Fruit fly (Drosophila melanogaster) whole organism, embryonic: Measurements from ENCODE around the gene Agpat3.

Source experiments
- ATbp ChIP-seq: fragments of 200-800 bp; sonication (Bioruptor generic); optimal IDR thresholded peaks from 2 replicates; lab custom pipeline; 2017; ENCODE audit warnings: missing biosample characterization, mild to moderate bottlenecking, missing genetic modification characterization, missing genetic modification reagents
- Abd-B ChIP-seq: fragments of 200-800 bp; sonication (Bioruptor generic); optimal IDR thresholded peaks from 2 replicates; lab custom pipeline; 2018; ENCODE audit warnings: missing biosample characterization, mild to moderate bottlenecking, missing genetic modification characterization, moderate library complexity
- Atf-2 ChIP-seq: fragments of 200-800 bp; sonication (Bioruptor generic); optimal IDR thresholded peaks from 2 replicates; lab custom pipeline; 2016; ENCODE audit warnings: missing biosample characterization, missing genetic modification characterization
- Blimp-1 ChIP-seq: fragments of 200-800 bp; sonication (Bioruptor generic); optimal IDR thresholded peaks from 3 replicates; lab custom pipeline; 2018; ENCODE audit warnings: missing biosample characterization, missing genetic modification characterization, mild to moderate bottlenecking, moderate library complexity, missing genetic modification reagents
- CG10147 ChIP-seq: fragments of 200-800 bp; sonication (Bioruptor generic); optimal IDR thresholded peaks from 2 replicates; lab custom pipeline; 2019; ENCODE audit warnings: missing biosample characterization, mild to moderate bottlenecking, missing genetic modification characterization, moderate library complexity
- CG10366 ChIP-seq: fragments of 200-800 bp; sonication (Bioruptor generic); IDR thresholded peaks from 2 replicates; pipeline ENCODE4 v1.3.6; 2022; ENCODE audit warnings: missing biosample characterization, missing genetic modification characterization
- CG11093 ChIP-seq: fragments of 200-800 bp; sonication (Bioruptor generic); IDR thresholded peaks from 3 replicates; pipeline ENCODE4 v1.3.6; 2022; ENCODE audit warnings: missing biosample characterization, missing genetic modification characterization
- CG11247 ChIP-seq: fragments of 200-800 bp; sonication (Bioruptor generic); IDR thresholded peaks from 2 replicates; pipeline ENCODE4 v1.3.6; 2022; ENCODE audit warnings: missing biosample characterization, missing genetic modification characterization
- CG11456 ChIP-seq: fragments of 200-800 bp; sonication (Bioruptor generic); IDR thresholded peaks from 3 replicates; pipeline ENCODE4 v1.3.6; 2022; ENCODE audit warnings: missing biosample characterization, missing genetic modification characterization
- CG11696 ChIP-seq: fragments of 200-800 bp; sonication (Bioruptor generic); IDR thresholded peaks from 2 replicates; pipeline ENCODE4 v1.3.6; 2022; ENCODE audit warnings: missing biosample characterization, missing genetic modification characterization
- CG12155 ChIP-seq: fragments of 200-800 bp; sonication (Bioruptor generic); optimal IDR thresholded peaks from 3 replicates; lab custom pipeline; 2016; ENCODE audit warnings: missing biosample characterization, missing genetic modification characterization
- CG15601 ChIP-seq: fragments of 200-800 bp; sonication (Bioruptor generic); optimal IDR thresholded peaks from 3 replicates; lab custom pipeline; 2019; ENCODE audit warnings: missing biosample characterization, mild to moderate bottlenecking, missing genetic modification characterization, moderate library complexity
- CG16863 ChIP-seq: fragments of 200-800 bp; sonication (Bioruptor generic); optimal IDR thresholded peaks from 3 replicates; lab custom pipeline; 2016; ENCODE audit warnings: missing biosample characterization, missing genetic modification characterization
- CG2202 ChIP-seq: fragments of 200-800 bp; sonication (Bioruptor generic); optimal IDR thresholded peaks from 2 replicates; lab custom pipeline; 2018; ENCODE audit warnings: missing biosample characterization, mild to moderate bottlenecking, missing genetic modification characterization
- CG32767 ChIP-seq: fragments of 200-800 bp; sonication (Bioruptor generic); IDR thresholded peaks from 2 replicates; pipeline ENCODE4 v1.3.6; 2022; ENCODE audit warnings: missing biosample characterization, missing genetic modification characterization
- CG43689 ChIP-seq: fragments of 200-800 bp; sonication (Bioruptor generic); IDR thresholded peaks from 2 replicates; pipeline ENCODE4 v1.3.6; 2022; ENCODE audit warnings: missing biosample characterization, missing genetic modification characterization
- CG7786 ChIP-seq: fragments of 200-800 bp; sonication (Bioruptor generic); optimal IDR thresholded peaks from 2 replicates; lab custom pipeline; 2016; ENCODE audit warnings: missing biosample characterization, missing genetic modification characterization
- CG9727 ChIP-seq: fragments of 200-800 bp; sonication (Bioruptor generic); optimal IDR thresholded peaks from 3 replicates; lab custom pipeline; 2017; ENCODE audit warnings: missing biosample characterization, mild to moderate bottlenecking, missing genetic modification characterization
- CrebB ChIP-seq: fragments of 200-800 bp; sonication (Bioruptor generic); optimal IDR thresholded peaks from 3 replicates; lab custom pipeline; 2018; ENCODE audit warnings: missing biosample characterization, mild to moderate bottlenecking, missing genetic modification characterization
- D19B ChIP-seq: fragments of 200-800 bp; sonication (Bioruptor generic); optimal IDR thresholded peaks from 2 replicates; lab custom pipeline; 2017; ENCODE audit warnings: missing biosample characterization, mild to moderate bottlenecking, missing genetic modification characterization
- GATAe ChIP-seq: fragments of 200-800 bp; sonication (Bioruptor generic); conservative IDR thresholded peaks from 2 replicates; pipeline ENCODE4 v1.3.6; 2022; ENCODE audit warnings: missing biosample characterization, missing genetic modification characterization
- HLH3B ChIP-seq: fragments of 200-800 bp; sonication (Bioruptor generic); IDR thresholded peaks from 2 replicates; pipeline ENCODE4 v1.3.6; 2022; ENCODE audit warnings: missing biosample characterization, missing genetic modification characterization
- HmgD ChIP-seq: fragments of 200-800 bp; sonication (Bioruptor generic); optimal IDR thresholded peaks from 3 replicates; lab custom pipeline; 2016; ENCODE audit warnings: missing biosample characterization, missing genetic modification characterization
- Hmr ChIP-seq: fragments of 200-800 bp; sonication (Bioruptor generic); optimal IDR thresholded peaks from 3 replicates; lab custom pipeline; 2017; ENCODE audit warnings: mild to moderate bottlenecking, missing biosample characterization, missing genetic modification reagents, missing genetic modification characterization
- Lhr ChIP-seq: fragments of 200-800 bp; sonication (Bioruptor generic); optimal IDR thresholded peaks from 3 replicates; lab custom pipeline; 2017; ENCODE audit warnings: mild to moderate bottlenecking, missing biosample characterization, missing genetic modification reagents, missing genetic modification characterization
- Meics ChIP-seq: fragments of 200-800 bp; sonication (Bioruptor generic); optimal IDR thresholded peaks from 2 replicates; lab custom pipeline; 2017; ENCODE audit warnings: missing biosample characterization, mild to moderate bottlenecking, missing genetic modification characterization
- NfI ChIP-seq: fragments of 200-800 bp; sonication (Bioruptor generic); optimal IDR thresholded peaks from 3 replicates; lab custom pipeline; 2018; ENCODE audit warnings: missing biosample characterization, mild to moderate bottlenecking, missing genetic modification characterization, moderate library complexity
- Pdp1 ChIP-seq, 2 experiments: fragments of 200-800 bp; sonication (Bioruptor generic); optimal IDR thresholded peaks; 3 replicates each; lab custom pipeline; 2016; ENCODE audit warnings: missing biosample characterization in 2 of 2, missing genetic modification characterization in 2 of 2, mild to moderate bottlenecking in 1 of 2, moderate library complexity in 1 of 2
- Spps ChIP-seq: fragments of 200-800 bp; sonication (Bioruptor generic); optimal IDR thresholded peaks from 2 replicates; lab custom pipeline; 2018; ENCODE audit warnings: missing biosample characterization, mild to moderate bottlenecking, missing genetic modification characterization
- Sry-β ChIP-seq: fragments of 200-800 bp; sonication (Bioruptor generic); optimal IDR thresholded peaks from 2 replicates; lab custom pipeline; 2018; ENCODE audit warnings: missing biosample characterization, mild to moderate bottlenecking, missing genetic modification characterization, moderate library complexity
- YL-1 ChIP-seq: fragments of 200-800 bp; sonication (Bioruptor generic); optimal IDR thresholded peaks from 3 replicates; lab custom pipeline; 2017; ENCODE audit warnings: missing biosample characterization, mild to moderate bottlenecking, missing genetic modification characterization
- az2 ChIP-seq: fragments of 200-800 bp; sonication (Bioruptor generic); optimal IDR thresholded peaks from 3 replicates; lab custom pipeline; 2016; ENCODE audit warnings: missing biosample characterization, missing genetic modification characterization
- bab2 ChIP-seq: fragments of 200-800 bp; sonication (Bioruptor generic); optimal IDR thresholded peaks from 2 replicates; lab custom pipeline; 2016; ENCODE audit warnings: missing biosample characterization, missing genetic modification characterization
- chinmo ChIP-seq: fragments of 200-800 bp; sonication (Bioruptor generic); IDR thresholded peaks from 4 replicates; pipeline ENCODE4 v1.3.6; 2022; ENCODE audit warnings: missing biosample characterization, missing genetic modification characterization; ENCODE audit not compliant: partially characterized antibody
- crc ChIP-seq: fragments of 200-800 bp; sonication (Bioruptor generic); optimal IDR thresholded peaks from 2 replicates; lab custom pipeline; 2016; ENCODE audit warnings: missing biosample characterization, missing genetic modification characterization
- da ChIP-seq: fragments of 200-800 bp; sonication (Bioruptor generic); optimal IDR thresholded peaks from 2 replicates; lab custom pipeline; 2016; ENCODE audit warnings: missing biosample characterization, missing genetic modification characterization
- dati ChIP-seq: fragments of 200-800 bp; sonication (Bioruptor generic); IDR thresholded peaks from 2 replicates; pipeline ENCODE4 v1.3.6; 2022; ENCODE audit warnings: missing biosample characterization, missing genetic modification characterization
- esg ChIP-seq: fragments of 200-800 bp; sonication (Bioruptor generic); conservative IDR thresholded peaks from 2 replicates; pipeline ENCODE4 v1.3.6; 2022; ENCODE audit warnings: missing biosample characterization, missing genetic modification characterization
- fu2 ChIP-seq: fragments of 200-800 bp; sonication (Bioruptor generic); optimal IDR thresholded peaks from 2 replicates; lab custom pipeline; 2016; ENCODE audit warnings: missing biosample characterization, missing genetic modification characterization
- gcm2 ChIP-seq: fragments of 200-800 bp; sonication (Bioruptor generic); optimal IDR thresholded peaks from 2 replicates; lab custom pipeline; 2016; ENCODE audit warnings: missing biosample characterization, missing genetic modification characterization
- her ChIP-seq: fragments of 200-800 bp; sonication (Bioruptor generic); optimal IDR thresholded peaks from 2 replicates; lab custom pipeline; 2016; ENCODE audit warnings: missing biosample characterization, missing genetic modification characterization
- klu ChIP-seq: fragments of 200-800 bp; sonication (Bioruptor generic); IDR thresholded peaks from 2 replicates; pipeline ENCODE4 v1.3.6; 2022; ENCODE audit warnings: missing biosample characterization, missing genetic modification characterization
- lilli ChIP-seq: fragments of 200-800 bp; sonication (Bioruptor generic); optimal IDR thresholded peaks from 3 replicates; lab custom pipeline; 2016; ENCODE audit warnings: missing biosample characterization, missing genetic modification characterization
- lmd ChIP-seq: fragments of 200-800 bp; sonication (Bioruptor generic); IDR thresholded peaks from 2 replicates; pipeline ENCODE4 v1.3.6; 2022; ENCODE audit warnings: missing biosample characterization, missing genetic modification characterization
- oc ChIP-seq: fragments of 200-800 bp; sonication (Bioruptor generic); optimal IDR thresholded peaks from 2 replicates; lab custom pipeline; 2018; ENCODE audit warnings: missing biosample characterization, mild to moderate bottlenecking, missing genetic modification characterization, moderate library complexity
- pros ChIP-seq: fragments of 200-800 bp; sonication (Bioruptor generic); optimal IDR thresholded peaks from 3 replicates; lab custom pipeline; 2019; ENCODE audit warnings: missing biosample characterization, mild to moderate bottlenecking, missing genetic modification characterization, moderate library complexity
- shn ChIP-seq: fragments of 200-800 bp; sonication (Bioruptor generic); optimal IDR thresholded peaks from 3 replicates; lab custom pipeline; 2016; ENCODE audit warnings: missing biosample characterization, missing genetic modification characterization
- tio ChIP-seq: fragments of 200-800 bp; sonication (Bioruptor generic); optimal IDR thresholded peaks from 2 replicates; lab custom pipeline; 2017; ENCODE audit warnings: missing biosample characterization, missing genetic modification characterization, inconsistent platforms
- twi ChIP-seq: fragments of 200-800 bp; optimal IDR thresholded peaks from 2 replicates; lab custom pipeline; 2019; ENCODE audit warnings: missing biosample characterization, mild to moderate bottlenecking, missing genetic modification characterization, moderate library complexity
- usp ChIP-seq: fragments of >200 bp; optimal IDR thresholded peaks from 2 replicates; lab custom pipeline; 2017; ENCODE audit warnings: missing biosample characterization, missing genetic modification characterization
- vnd ChIP-seq: fragments of 200-800 bp; sonication (Bioruptor generic); IDR thresholded peaks from 3 replicates; pipeline ENCODE4 v1.3.6; 2022; ENCODE audit warnings: missing biosample characterization, missing genetic modification characterization; ENCODE audit not compliant: partially characterized antibody

Agpat3 gene

DNA sequence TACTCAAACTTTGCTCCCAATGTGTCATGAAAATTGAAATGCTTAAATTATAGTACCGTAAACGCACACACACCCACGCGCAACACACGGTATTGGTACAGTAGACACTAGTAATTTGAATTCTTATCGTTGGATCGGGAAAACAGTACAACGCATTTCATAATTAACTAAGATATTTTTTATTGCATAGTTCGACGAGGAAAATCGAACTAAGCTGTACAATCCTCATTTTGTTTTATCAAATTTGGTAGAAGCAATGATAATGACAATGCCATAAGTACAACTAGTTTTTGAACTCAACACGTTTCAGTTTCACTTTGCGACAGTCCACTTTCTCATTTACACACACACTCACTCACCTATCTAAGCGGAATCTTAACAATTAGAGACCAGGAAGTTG, 5.0 kb downstream of the Agpat3 start (continued):
- TF ChIP-seq CG43689 (GFP tag; lab: Robert Waterston, UW), result 0 out of 2 replicates have a peak, but pooled peaks have one; percentile 14
- TF ChIP-seq CG16863 (GFP tag; lab: Kevin White, UChicago), result peak; percentile 66
- no peak for TF ChIP-seq vnd (GFP tag; lab: Robert Waterston, UW)
- TF ChIP-seq Abd-B (GFP tag; lab: Kevin White, UChicago), result peak; percentile 21
- TF ChIP-seq D19B, result peak; percentile 25
- TF ChIP-seq CG10366 (GFP tag; lab: Robert Waterston, UW), result no peak
- TF ChIP-seq twi (tag; lab: Kevin White, UChicago), result peak; percentile 42
- TF ChIP-seq esg (GFP tag; lab: Robert Waterston, UW), result peak; percentile 48; the same call in 1 of the 2 replicates
- peak; percentile 0 for TF ChIP-seq pros
- peak; percentile 25 for TF ChIP-seq Atf-2
- peak; percentile 55 for TF ChIP-seq CG12155
- TF ChIP-seq CG11247, result peak; percentile 59
- peak; percentile 63 for TF ChIP-seq CG9727 (GFP tag; lab: Kevin White, UChicago)
- TF ChIP-seq shn (GFP tag; lab: Kevin White, UChicago), result peak; percentile 42
- TF ChIP-seq da (GFP tag; lab: Kevin White, UChicago), result no peak
- TF ChIP-seq Meics, result peak; percentile 69
- peak; percentile 61 for TF ChIP-seq her (GFP tag; lab: Kevin White, UChicago)
- TF ChIP-seq CG15601 (tag; lab: Kevin White, UChicago), result peak; percentile 48
- TF ChIP-seq bab2 (GFP tag; lab: Kevin White, UChicago), result peak; percentile 61
- TF ChIP-seq CG32767 (GFP tag; lab: Robert Waterston, UW), result peak; percentile 50; the same call in 1 of the 2 replicates
- no peak for TF ChIP-seq GATAe (GFP tag; lab: Robert Waterston, UW)
- no peak; the same call in 1 of the 2 replicates for TF ChIP-seq lmd (GFP tag; lab: Robert Waterston, UW)
- peak; percentile 12 for TF ChIP-seq crc (GFP tag; lab: Kevin White, UChicago)
- no peak for TF ChIP-seq oc (tag; lab: Kevin White, UChicago)
- TF ChIP-seq CG11456, result no peak
- peak; percentile 57 for TF ChIP-seq az2 (GFP tag; lab: Kevin White, UChicago)
- TF ChIP-seq klu (GFP tag; lab: Robert Waterston, UW), result 0 out of 2 replicates have a peak, but pooled peaks have one; percentile 25
- TF ChIP-seq lilli (GFP tag; lab: Kevin White, UChicago), result peak; percentile 76
- TF ChIP-seq CG11093 (GFP tag; lab: Robert Waterston, UW), result peak; percentile 64; the same call in 2 of the 3 replicates
- TF ChIP-seq HLH3B, result peak; percentile 60
- no peak for TF ChIP-seq tio (GFP tag; lab: Kevin White, UChicago)
- no peak for TF ChIP-seq Lhr (GFP tag; lab: Kevin White, UChicago)
- TF ChIP-seq fu2, result peak; percentile 50
- no peak for TF ChIP-seq chinmo (GFP tag; lab: Robert Waterston, UW)
- peak; percentile 44 for TF ChIP-seq Spps (tag; lab: Kevin White, UChicago)
- TF ChIP-seq CG11696, result no peak
- TF ChIP-seq HmgD (GFP tag; lab: Kevin White, UChicago), result no peak
- peak; percentile 71 for TF ChIP-seq Hmr
- no peak for TF ChIP-seq gcm2 (GFP tag; lab: Kevin White, UChicago)
- TF ChIP-seq CG10147 (GFP tag; lab: Kevin White, UChicago), result peak; percentile 60
- no peak for TF ChIP-seq dati
- peak; percentile 75 for TF ChIP-seq CG7786 (GFP tag; lab: Kevin White, UChicago)
- TF ChIP-seq Pdp1 (GFP tag; optimal IDR thresholded peaks at IDR 0.05; lab: Kevin White, UChicago), result peak; percentile 74 to 75
- peak; percentile 44 for TF ChIP-seq CrebB (tag; lab: Kevin White, UChicago)
- TF ChIP-seq Sry-β (GFP tag; lab: Kevin White, UChicago), result no peak
- TF ChIP-seq NfI (GFP tag; lab: Kevin White, UChicago), result peak; percentile 69
- no peak for TF ChIP-seq YL-1 (GFP tag; lab: Kevin White, UChicago)
- no peak for TF ChIP-seq ATbp (GFP tag; lab: Kevin White, UChicago)
- TF ChIP-seq usp, result no peak
- peak; percentile 28 for TF ChIP-seq CG2202 (tag; lab: Kevin White, UChicago)
- TF ChIP-seq Blimp-1 (GFP tag; lab: Kevin White, UChicago), result peak; percentile 73
